Worm (Caenorhabditis elegans) whole organism, L3 larva: ENCODE measurements around the gene K02C4.2.

Experiments used
- ama-1 ChIP-seq: fragments of 150-350 bp; optimal IDR thresholded peaks from 2 replicates; lab custom pipeline; 2018
- daf-12 ChIP-seq: fragments of 150-350 bp; optimal IDR thresholded peaks from 2 replicates; lab custom pipeline; 2014; ENCODE audit warnings: missing biosample characterization, missing genetic modification reagents, missing genetic modification characterization
- fos-1 ChIP-seq: fragments of 150-350 bp; optimal IDR thresholded peaks from 2 replicates; lab custom pipeline; 2014; ENCODE audit warnings: missing biosample characterization, missing genetic modification characterization
- lin-39 ChIP-seq: fragments of 150-350 bp; optimal IDR thresholded peaks from 2 replicates; lab custom pipeline; 2018; ENCODE audit warnings: missing biosample characterization, missing genetic modification reagents, missing genetic modification characterization
- nhr-237 ChIP-seq: fragments of 150-350 bp; optimal IDR thresholded peaks from 2 replicates; lab custom pipeline; 2014; ENCODE audit warnings: missing biosample characterization, missing genetic modification characterization
- nhr-28 ChIP-seq: fragments of 150-350 bp; optimal IDR thresholded peaks from 2 replicates; lab custom pipeline; 2014; ENCODE audit warnings: missing biosample characterization, missing genetic modification characterization
- nhr-76 ChIP-seq: fragments of 150-350 bp; sonication (generic microtip); optimal IDR thresholded peaks from 5 replicates; lab custom pipeline; 2014; ENCODE audit warnings: missing biosample characterization, missing genetic modification characterization
- pha-4 ChIP-seq: fragments of 150-350 bp; optimal IDR thresholded peaks from 2 replicates; lab custom pipeline; 2014; ENCODE audit warnings: missing biosample characterization, missing genetic modification reagents, missing genetic modification characterization
- skn-1 ChIP-seq: fragments of 150-350 bp; optimal IDR thresholded peaks from 2 replicates; lab custom pipeline; 2014; ENCODE audit warnings: missing biosample characterization, missing genetic modification characterization
- snpc-4 ChIP-seq: fragments of 150-350 bp; optimal IDR thresholded peaks from 2 replicates; lab custom pipeline; 2014; ENCODE audit warnings: missing biosample characterization, missing genetic modification characterization
- unc-62 ChIP-seq: fragments of 150-350 bp; sonication (generic microtip); optimal IDR thresholded peaks from 4 replicates; lab custom pipeline; 2014; ENCODE audit warnings: missing biosample characterization, missing genetic modification reagents, missing genetic modification characterization
- ztf-4 ChIP-seq: fragments of 150-350 bp; optimal IDR thresholded peaks from 2 replicates; lab custom pipeline; 2014; ENCODE audit warnings: missing biosample characterization, missing genetic modification characterization

DNA sequence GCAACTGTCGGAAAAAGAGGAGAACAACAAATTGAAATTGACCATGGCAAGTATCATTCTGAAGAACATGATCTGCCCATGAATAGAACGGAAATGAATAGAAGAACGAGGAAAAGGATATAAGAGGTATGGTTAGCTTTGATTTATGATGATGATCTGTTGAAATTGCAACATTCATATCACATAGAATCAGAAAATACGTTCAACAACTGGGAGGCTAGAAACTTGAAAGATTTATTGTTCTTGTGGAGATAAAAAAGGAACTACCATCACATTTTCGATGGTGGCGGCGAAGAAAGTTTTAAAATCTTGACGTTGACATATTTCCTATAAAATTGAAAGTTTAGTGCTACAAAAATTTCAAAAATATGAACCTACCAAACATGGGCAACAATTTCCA lies 17.7 kb downstream of the K02C4.2 start:
- TF ChIP-seq skn-1 (tag; lab: Kevin White, UChicago) (no peak), nhr-28 (tag; lab: Kevin White, UChicago) (no peak), snpc-4 (tag; lab: Kevin White, UChicago) (no peak), ama-1 (no peak), ztf-4 (tag; lab: Kevin White, UChicago) (no peak), fos-1 (tag; lab: Kevin White, UChicago) (no peak), nhr-76 (tag; lab: Kevin White, UChicago) (no peak), lin-39 (tag; lab: Kevin White, UChicago) (no peak), daf-12 (tag; lab: Kevin White, UChicago) (no peak), pha-4 (tag; lab: Kevin White, UChicago) (no peak), nhr-237 (no peak), unc-62 (GFP tag; lab: Kevin White, UChicago) (no peak)
